Worm (Caenorhabditis elegans): ENCODE measurements around the gene K02E11.5.

Gene K02E11.5

ce11 chrV:14230788-14231583 lies 21.1 kb upstream of the K02E11.5 start (continued):
- TF ChIP-seq zfh-2 (GFP tag; conservative IDR thresholded peaks at IDR 0.05) = no peak
- TF ChIP-seq egrh-3 (GFP tag; IDR thresholded peaks at IDR 0.05) = no peak
- no peak for TF ChIP-seq F10E7.11 (tag; optimal IDR thresholded peaks at IDR 0.05)
- TF ChIP-seq K11D2.4 (GFP tag; IDR thresholded peaks at IDR 0.05) = no peak
- TF ChIP-seq snpc-1.3 (tag; optimal IDR thresholded peaks at IDR 0.05; ENCODE audit: insufficient read depth) = peak; percentile 54
- TF ChIP-seq F33H1.4 (GFP tag; IDR thresholded peaks at IDR 0.05) = no peak
- no peak for TF ChIP-seq F57C9.4 (tag; optimal IDR thresholded peaks at IDR 0.05)
- TF ChIP-seq hmg-20 (GFP tag; IDR thresholded peaks at IDR 0.05) = no peak
- TF ChIP-seq nhr-90 (tag; optimal IDR thresholded peaks at IDR 0.05) = no peak
- TF ChIP-seq snpc-3.4 (tag; optimal IDR thresholded peaks at IDR 0.05) = no peak
- TF ChIP-seq B0336.3 (GFP tag; IDR thresholded peaks at IDR 0.05) = no peak
- peak; percentile 25; the same call in 1 of the 2 replicates for TF ChIP-seq hmg-1.2 (GFP tag; IDR thresholded peaks at IDR 0.05)
- TF ChIP-seq aptf-3 (GFP tag; IDR thresholded peaks at IDR 0.05) = no peak
- no peak for TF ChIP-seq sdz-38 (tag; optimal IDR thresholded peaks at IDR 0.05)
- TF ChIP-seq bed-1 (GFP tag; IDR thresholded peaks at IDR 0.05) = no peak
- TF ChIP-seq dpff-1 (tag; optimal IDR thresholded peaks at IDR 0.05) = no peak
- no peak for TF ChIP-seq Y67H2A.10 (GFP tag; conservative IDR thresholded peaks at IDR 0.05)
- TF ChIP-seq lir-1 (GFP tag; conservative IDR thresholded peaks at IDR 0.05) = no peak
- no peak for TF ChIP-seq Y95B8A.8 (GFP tag; IDR thresholded peaks at IDR 0.05)
- no peak for TF ChIP-seq nhr-120 (GFP tag; IDR thresholded peaks at IDR 0.05)
- no peak for TF ChIP-seq cebp-1 (GFP tag; IDR thresholded peaks at IDR 0.05)
- no peak for TF ChIP-seq cebp-1 (tag; optimal IDR thresholded peaks at IDR 0.05)
- TF ChIP-seq lag-1 (GFP tag; IDR thresholded peaks at IDR 0.05) = no peak
- no peak for TF ChIP-seq F49E8.2 (tag; optimal IDR thresholded peaks at IDR 0.05; ENCODE audit: insufficient read depth)
- no peak for TF ChIP-seq F55B11.4 (tag; optimal IDR thresholded peaks at IDR 0.05; ENCODE audit: borderline replicate concordance, insufficient read depth)
- TF ChIP-seq Y53G8AR.9 (GFP tag; conservative IDR thresholded peaks at IDR 0.05) = no peak
- TF ChIP-seq C17E4.6 (GFP tag; IDR thresholded peaks at IDR 0.05) = no peak
- no peak for TF ChIP-seq mel-28 (tag; optimal IDR thresholded peaks at IDR 0.05; ENCODE audit: borderline replicate concordance)
- TF ChIP-seq athp-1 (tag; optimal IDR thresholded peaks at IDR 0.05) = no peak
- TF ChIP-seq ceh-40 (GFP tag; IDR thresholded peaks at IDR 0.05) = no peak
- TF ChIP-seq ztf-6 (GFP tag; IDR thresholded peaks at IDR 0.05) = no peak
- no peak for TF ChIP-seq sptf-2 (GFP tag; optimal IDR thresholded peaks at IDR 0.05)
- TF ChIP-seq Y53F4B.3 (GFP tag; IDR thresholded peaks at IDR 0.05) = no peak
- no peak for TF ChIP-seq ceh-58 (GFP tag; IDR thresholded peaks at IDR 0.05)
- no peak for TF ChIP-seq ztf-28 (GFP tag; IDR thresholded peaks at IDR 0.05)
- TF ChIP-seq F23B12.7 (tag; optimal IDR thresholded peaks at IDR 0.05; ENCODE audit: insufficient read depth) = peak; percentile 73
- TF ChIP-seq ztf-3 (GFP tag; optimal IDR thresholded peaks at IDR 0.05) = no peak
- no peak for TF ChIP-seq attf-3 (GFP tag; conservative IDR thresholded peaks at IDR 0.05)
- TF ChIP-seq T07F8.4 (tag; optimal IDR thresholded peaks at IDR 0.05) = no peak
- TF ChIP-seq F57A8.1 (GFP tag; optimal IDR thresholded peaks at IDR 0.05) = no peak
- no peak for TF ChIP-seq egl-18 (GFP tag; IDR thresholded peaks at IDR 0.05)
- no peak for TF ChIP-seq nfyb-1 (GFP tag; IDR thresholded peaks at IDR 0.05)
- TF ChIP-seq somi-1 (GFP tag; optimal IDR thresholded peaks at IDR 0.05) = no peak
- TF ChIP-seq ekl-4 (GFP tag; IDR thresholded peaks at IDR 0.05) = no peak
- TF ChIP-seq mes-4 (tag; optimal IDR thresholded peaks at IDR 0.05) = no peak
- TF ChIP-seq madf-8 (GFP tag; conservative IDR thresholded peaks at IDR 0.05) = no peak
- TF ChIP-seq rpc-1 (optimal IDR thresholded peaks at IDR 0.05) = peak; percentile 55
- peak; percentile 80 for TF ChIP-seq rpc-1 (tag; optimal IDR thresholded peaks at IDR 0.05)

All from whole organism, young adult.